Fruit fly (Drosophila melanogaster) whole organism, embryonic: ENCODE data around the gene CG46317.

Source experiments
- Abd-B ChIP-seq: fragments of 200-800 bp; sonication (Bioruptor generic); optimal IDR thresholded peaks from 2 replicates; lab custom pipeline; 2018; ENCODE audit warnings: missing biosample characterization, mild to moderate bottlenecking, missing genetic modification characterization, moderate library complexity
- B-H2 ChIP-seq: fragments of 200-800 bp; sonication (Bioruptor generic); optimal IDR thresholded peaks from 2 replicates; lab custom pipeline; 2018; ENCODE audit warnings: missing biosample characterization, mild to moderate bottlenecking, missing genetic modification characterization
- Bteb2 ChIP-seq: fragments of 200-800 bp; sonication (Bioruptor generic); optimal IDR thresholded peaks from 2 replicates; lab custom pipeline; 2016; ENCODE audit warnings: missing biosample characterization, missing genetic modification characterization
- CG10462 ChIP-seq: fragments of 200-800 bp; sonication (Bioruptor generic); optimal IDR thresholded peaks from 2 replicates; lab custom pipeline; 2016; ENCODE audit warnings: missing biosample characterization, missing genetic modification characterization
- CG10959 ChIP-seq: fragments of 200-800 bp; sonication (Bioruptor generic); IDR thresholded peaks from 2 replicates; pipeline ENCODE4 v1.3.6; 2022; ENCODE audit warnings: missing biosample characterization, missing genetic modification characterization
- CG11398 ChIP-seq: fragments of 200-800 bp; sonication (Bioruptor generic); optimal IDR thresholded peaks from 2 replicates; lab custom pipeline; 2016; ENCODE audit warnings: missing biosample characterization, missing genetic modification characterization
- CG11695 ChIP-seq: fragments of 200-800 bp; sonication (Bioruptor generic); IDR thresholded peaks from 3 replicates; pipeline ENCODE4 v1.3.6; 2022; ENCODE audit warnings: missing biosample characterization, missing genetic modification characterization
- CG12071 ChIP-seq: fragments of 200-800 bp; sonication (Bioruptor generic); optimal IDR thresholded peaks from 3 replicates; lab custom pipeline; 2018; ENCODE audit warnings: missing biosample characterization, mild to moderate bottlenecking, missing genetic modification characterization
- CG12299 ChIP-seq: fragments of 200-800 bp; sonication (Bioruptor generic); optimal IDR thresholded peaks from 2 replicates; lab custom pipeline; 2018; ENCODE audit warnings: missing biosample characterization, mild to moderate bottlenecking, missing genetic modification characterization
- CG16863 ChIP-seq: fragments of 200-800 bp; sonication (Bioruptor generic); optimal IDR thresholded peaks from 3 replicates; lab custom pipeline; 2016; ENCODE audit warnings: missing biosample characterization, missing genetic modification characterization
- CG18262 ChIP-seq: fragments of 200-800 bp; optimal IDR thresholded peaks from 3 replicates; lab custom pipeline; 2019; ENCODE audit warnings: missing biosample characterization, mild to moderate bottlenecking, missing genetic modification characterization, moderate library complexity
- CG34224 ChIP-seq: fragments of 200-800 bp; sonication (Bioruptor generic); IDR thresholded peaks from 3 replicates; pipeline ENCODE4 v1.3.6; 2022; ENCODE audit warnings: missing biosample characterization, missing genetic modification characterization; ENCODE audit not compliant: partially characterized antibody
- CG4328 ChIP-seq: fragments of 200-800 bp; sonication (Bioruptor generic); optimal IDR thresholded peaks from 3 replicates; lab custom pipeline; 2017; ENCODE audit warnings: missing biosample characterization, missing genetic modification reagents, missing genetic modification characterization
- CG7271 ChIP-seq: fragments of 200-800 bp; sonication (Bioruptor generic); optimal IDR thresholded peaks from 2 replicates; lab custom pipeline; 2018; ENCODE audit warnings: missing biosample characterization, mild to moderate bottlenecking, missing genetic modification characterization, moderate library complexity
- CG7556 ChIP-seq: fragments of 200-800 bp; sonication (Bioruptor generic); optimal IDR thresholded peaks from 2 replicates; lab custom pipeline; 2017; ENCODE audit warnings: missing biosample characterization, mild to moderate bottlenecking, missing genetic modification characterization
- CG7786 ChIP-seq: fragments of 200-800 bp; sonication (Bioruptor generic); optimal IDR thresholded peaks from 2 replicates; lab custom pipeline; 2016; ENCODE audit warnings: missing biosample characterization, missing genetic modification characterization
- CG8089 ChIP-seq: fragments of 200-800 bp; sonication (Bioruptor generic); optimal IDR thresholded peaks from 3 replicates; lab custom pipeline; 2016; ENCODE audit warnings: missing biosample characterization, missing genetic modification characterization
- CG9609 ChIP-seq: fragments of 200-800 bp; sonication (Bioruptor generic); optimal IDR thresholded peaks from 3 replicates; lab custom pipeline; 2016; ENCODE audit warnings: missing biosample characterization, missing genetic modification characterization
- Dek ChIP-seq: fragments of 200-800 bp; sonication (Bioruptor generic); optimal IDR thresholded peaks from 3 replicates; lab custom pipeline; 2019; ENCODE audit warnings: missing biosample characterization, mild to moderate bottlenecking, missing genetic modification characterization, moderate library complexity
- E2f1 ChIP-seq: fragments of 200-800 bp; sonication (Bioruptor generic); IDR thresholded peaks from 2 replicates; pipeline ENCODE4 v1.3.6; 2022; ENCODE audit warnings: missing biosample characterization, missing genetic modification characterization
- Fer3 ChIP-seq: fragments of 200-800 bp; sonication (Bioruptor generic); optimal IDR thresholded peaks from 2 replicates; lab custom pipeline; 2018; ENCODE audit warnings: missing biosample characterization, mild to moderate bottlenecking, missing genetic modification characterization, moderate library complexity
- HHEX ChIP-seq: fragments of 200-800 bp; sonication (Bioruptor generic); optimal IDR thresholded peaks from 3 replicates; lab custom pipeline; 2017; ENCODE audit warnings: missing biosample characterization, mild to moderate bottlenecking, missing genetic modification characterization, missing genetic modification reagents
- Hand ChIP-seq: fragments of 200-800 bp; sonication (Bioruptor generic); optimal IDR thresholded peaks from 2 replicates; lab custom pipeline; 2017; ENCODE audit warnings: mild to moderate bottlenecking, missing biosample characterization, missing genetic modification reagents, missing genetic modification characterization
- HmgD ChIP-seq: fragments of 200-800 bp; sonication (Bioruptor generic); optimal IDR thresholded peaks from 3 replicates; lab custom pipeline; 2016; ENCODE audit warnings: missing biosample characterization, missing genetic modification characterization
- Lim3 ChIP-seq: fragments of 200-800 bp; sonication (Bioruptor generic); IDR thresholded peaks from 2 replicates; pipeline ENCODE4 v1.3.6; 2022; ENCODE audit warnings: missing biosample characterization, missing genetic modification characterization
- Max ChIP-seq: fragments of 200-800 bp; sonication (Bioruptor generic); optimal IDR thresholded peaks from 2 replicates; lab custom pipeline; 2016; ENCODE audit warnings: missing biosample characterization, mild to moderate bottlenecking, missing genetic modification characterization
- Rfx ChIP-seq: fragments of 200-800 bp; sonication (Bioruptor generic); IDR thresholded peaks from 2 replicates; pipeline ENCODE4 v1.3.6; 2022; ENCODE audit warnings: missing biosample characterization, missing genetic modification characterization
- Spps ChIP-seq: fragments of 200-800 bp; sonication (Bioruptor generic); optimal IDR thresholded peaks from 2 replicates; lab custom pipeline; 2018; ENCODE audit warnings: missing biosample characterization, mild to moderate bottlenecking, missing genetic modification characterization
- Ssrp ChIP-seq: fragments of 200-800 bp; sonication (Bioruptor generic); optimal IDR thresholded peaks from 2 replicates; lab custom pipeline; 2018; ENCODE audit warnings: missing biosample characterization, mild to moderate bottlenecking, missing genetic modification characterization, moderate library complexity
- Vsx1 ChIP-seq: fragments of 200-800 bp; sonication (Bioruptor generic); optimal IDR thresholded peaks from 2 replicates; lab custom pipeline; 2017; ENCODE audit warnings: missing biosample characterization, mild to moderate bottlenecking, missing genetic modification characterization, missing genetic modification reagents
- aop ChIP-seq: fragments of 200-800 bp; sonication (Bioruptor generic); IDR thresholded peaks from 2 replicates; pipeline ENCODE4 v1.3.6; 2022; ENCODE audit warnings: missing biosample characterization, missing genetic modification characterization
- bsh ChIP-seq, 2 experiments: fragments of 200-800 bp; sonication (Bioruptor generic); optimal IDR thresholded peaks; 2 replicates each; lab custom pipeline; 2017 to 2018; ENCODE audit warnings: mild to moderate bottlenecking in 2 of 2, missing biosample characterization in 2 of 2, missing genetic modification characterization in 2 of 2, moderate library complexity in 1 of 2
- cas ChIP-seq: fragments of 200-800 bp; sonication (Bioruptor generic); IDR thresholded peaks from 2 replicates; pipeline ENCODE4 v1.3.6; 2022; ENCODE audit warnings: missing biosample characterization, missing genetic modification characterization
- chn ChIP-seq: fragments of 200-800 bp; sonication (Bioruptor generic); optimal IDR thresholded peaks from 2 replicates; lab custom pipeline; 2016; ENCODE audit warnings: missing biosample characterization, missing genetic modification characterization
- dpn ChIP-seq, 2 experiments: fragments of 200-800 bp; sonication (Bioruptor generic); optimal IDR thresholded peaks; 3 replicates each; lab custom pipeline; 2016; ENCODE audit warnings: missing biosample characterization in 2 of 2, missing genetic modification characterization in 2 of 2
- dysf ChIP-seq: fragments of 200-800 bp; sonication (Bioruptor generic); IDR thresholded peaks from 3 replicates; pipeline ENCODE4 v1.3.6; 2022; ENCODE audit warnings: missing biosample characterization, missing genetic modification characterization
- en ChIP-seq: fragments of 200-800 bp; sonication (Bioruptor generic); optimal IDR thresholded peaks from 2 replicates; lab custom pipeline; 2016; ENCODE audit warnings: missing biosample characterization, missing genetic modification characterization
- esg ChIP-seq: fragments of 200-800 bp; sonication (Bioruptor generic); conservative IDR thresholded peaks from 2 replicates; pipeline ENCODE4 v1.3.6; 2022; ENCODE audit warnings: missing biosample characterization, missing genetic modification characterization
- fd96Cb ChIP-seq: fragments of 200-800 bp; sonication (Bioruptor generic); optimal IDR thresholded peaks from 2 replicates; lab custom pipeline; 2018; ENCODE audit warnings: missing biosample characterization, mild to moderate bottlenecking, missing genetic modification characterization, moderate library complexity
- gem ChIP-seq: fragments of 200-800 bp; sonication (Bioruptor generic); optimal IDR thresholded peaks from 2 replicates; lab custom pipeline; 2019; ENCODE audit warnings: missing biosample characterization, mild to moderate bottlenecking, missing genetic modification characterization, moderate library complexity
- hth ChIP-seq: fragments of >200 bp; optimal IDR thresholded peaks from 2 replicates; lab custom pipeline; 2017; ENCODE audit warnings: inconsistent platforms
- jumu ChIP-seq: fragments of 200-800 bp; sonication (Bioruptor generic); optimal IDR thresholded peaks from 3 replicates; lab custom pipeline; 2016; ENCODE audit warnings: missing biosample characterization, missing genetic modification characterization
- klu ChIP-seq: fragments of 200-800 bp; sonication (Bioruptor generic); IDR thresholded peaks from 2 replicates; pipeline ENCODE4 v1.3.6; 2022; ENCODE audit warnings: missing biosample characterization, missing genetic modification characterization
- nerfin-1 ChIP-seq: fragments of 200-800 bp; sonication (Bioruptor generic); optimal IDR thresholded peaks from 3 replicates; lab custom pipeline; 2019; ENCODE audit warnings: missing biosample characterization, mild to moderate bottlenecking, missing genetic modification characterization, moderate library complexity
- p53 ChIP-seq: fragments of 200-800 bp; sonication (Bioruptor generic); optimal IDR thresholded peaks from 2 replicates; lab custom pipeline; 2016; ENCODE audit warnings: missing biosample characterization, missing genetic modification characterization
- pb ChIP-seq: fragments of 200-800 bp; sonication (Bioruptor generic); optimal IDR thresholded peaks from 3 replicates; lab custom pipeline; 2016; ENCODE audit warnings: missing biosample characterization, missing genetic modification characterization
- peb ChIP-seq: fragments of 200-800 bp; sonication (Bioruptor generic); IDR thresholded peaks from 2 replicates; pipeline ENCODE4 v1.3.6; 2022; ENCODE audit warnings: missing biosample characterization, missing genetic modification characterization
- ro ChIP-seq: fragments of 200-800 bp; sonication (Bioruptor generic); IDR thresholded peaks from 2 replicates; pipeline ENCODE4 v1.3.6; 2022; ENCODE audit warnings: missing biosample characterization, missing genetic modification characterization
- ssp ChIP-seq: fragments of 200-800 bp; sonication (Bioruptor generic); IDR thresholded peaks from 2 replicates; pipeline ENCODE4 v1.3.6; 2022; ENCODE audit warnings: missing biosample characterization, missing genetic modification characterization
- unc-4 ChIP-seq: fragments of 200-800 bp; sonication (Bioruptor generic); IDR thresholded peaks from 2 replicates; pipeline ENCODE4 v1.3.6; 2022; ENCODE audit warnings: missing biosample characterization, missing genetic modification characterization; ENCODE audit not compliant: partially characterized antibody
- vfl ChIP-seq: fragments of 200-800 bp; sonication (Bioruptor generic); optimal IDR thresholded peaks from 2 replicates; lab custom pipeline; 2016; ENCODE audit warnings: missing biosample characterization, missing genetic modification characterization

Gene CG46317

DNA sequence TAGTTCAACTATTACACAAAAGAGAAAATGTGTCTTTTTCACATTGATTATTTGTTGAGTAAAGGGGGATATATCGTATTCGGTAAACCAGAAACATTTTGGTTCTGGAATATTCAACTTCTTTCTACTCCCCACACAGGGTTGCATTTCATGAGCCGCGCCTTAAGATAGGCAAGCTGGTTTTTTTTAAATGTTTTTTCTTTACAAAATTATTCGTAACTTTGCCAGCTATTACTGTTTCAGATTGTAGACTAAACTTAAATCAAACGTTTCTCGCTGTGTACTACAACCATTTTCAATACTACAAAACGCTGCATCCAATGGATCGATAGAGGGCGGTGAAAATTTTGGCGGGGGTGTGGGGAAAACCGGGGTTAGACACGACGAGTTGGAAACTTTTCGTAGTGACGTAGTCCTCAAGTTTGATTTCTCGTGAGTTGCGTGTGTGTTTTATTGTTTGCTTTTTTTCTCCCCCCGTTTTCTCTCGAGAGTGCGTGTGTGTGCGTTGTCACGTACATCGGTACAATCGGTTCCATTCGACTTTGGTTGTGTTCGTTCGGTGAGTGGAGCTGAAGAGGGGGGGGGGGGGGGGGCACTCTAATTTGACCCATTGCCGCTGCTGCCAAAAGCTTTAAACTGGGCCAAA is 47.4 kb upstream of the CG46317 start (continued):
- TF ChIP-seq aop: no peak
- peak; percentile 24 for TF ChIP-seq Dek
- TF ChIP-seq HHEX: peak; percentile 61
- no peak for TF ChIP-seq Hand
- no peak for TF ChIP-seq p53 (GFP tag; lab: Kevin White, UChicago)
- no peak for TF ChIP-seq Fer3 (tag; lab: Kevin White, UChicago)
- TF ChIP-seq Ssrp (tag; lab: Kevin White, UChicago): peak; percentile 35
- no peak for TF ChIP-seq HmgD (GFP tag; lab: Kevin White, UChicago)
- TF ChIP-seq Rfx (GFP tag; lab: Robert Waterston, UW): peak; percentile 52
- TF ChIP-seq Spps (tag; lab: Kevin White, UChicago): no peak
- no peak for TF ChIP-seq pb (GFP tag; lab: Kevin White, UChicago)
- no peak for TF ChIP-seq ro (GFP tag; lab: Robert Waterston, UW)
- TF ChIP-seq ssp (GFP tag; lab: Robert Waterston, UW): no peak
- TF ChIP-seq nerfin-1: peak; percentile 24
- no peak for TF ChIP-seq Bteb2 (GFP tag; lab: Kevin White, UChicago)
- no peak for TF ChIP-seq esg (GFP tag; lab: Robert Waterston, UW)
- TF ChIP-seq vfl: no peak
- TF ChIP-seq fd96Cb (tag; lab: Kevin White, UChicago): peak; percentile 33
- no peak for TF ChIP-seq unc-4
- TF ChIP-seq CG34224 (GFP tag; lab: Robert Waterston, UW): no peak
- 0 out of 2 replicates have a peak, but pooled peaks have one; percentile 15 for TF ChIP-seq peb (GFP tag; lab: Robert Waterston, UW)
- no peak for TF ChIP-seq cas (GFP tag; lab: Robert Waterston, UW)
- peak; percentile 67 for TF ChIP-seq gem (tag; lab: Kevin White, UChicago)
- no peak for TF ChIP-seq B-H2 (GFP tag; lab: Kevin White, UChicago)
- no peak for TF ChIP-seq chn (GFP tag; lab: Kevin White, UChicago)
- peak; percentile 45; the same call in 1 of the 2 replicates for TF ChIP-seq E2f1 (GFP tag; lab: Robert Waterston, UW)
- TF ChIP-seq en (GFP tag; lab: Kevin White, UChicago): no peak
- peak in 1 of 2 experiments; percentile 52 for TF ChIP-seq bsh (GFP tag; optimal IDR thresholded peaks at IDR 0.05; lab: Kevin White, UChicago)
- no peak for TF ChIP-seq CG7271 (tag; lab: Kevin White, UChicago)
- TF ChIP-seq CG16863: peak; percentile 25
- TF ChIP-seq CG12071 (GFP tag; lab: Kevin White, UChicago): peak; percentile 13
- no peak for TF ChIP-seq CG11398 (GFP tag; lab: Kevin White, UChicago)
- TF ChIP-seq CG9609 (GFP tag; lab: Kevin White, UChicago): no peak
- TF ChIP-seq CG10959 (GFP tag; lab: Robert Waterston, UW): no peak
- TF ChIP-seq CG7786 (GFP tag; lab: Kevin White, UChicago): peak; percentile 16
- no peak for TF ChIP-seq Max
- no peak for TF ChIP-seq CG4328 (GFP tag; lab: Kevin White, UChicago)
- TF ChIP-seq CG10462: no peak
- no peak for TF ChIP-seq klu
- peak; percentile 38 for TF ChIP-seq CG12299
- peak; percentile 33 for TF ChIP-seq Abd-B (GFP tag; lab: Kevin White, UChicago)
- no peak for TF ChIP-seq jumu (GFP tag; lab: Kevin White, UChicago)
- TF ChIP-seq dysf: peak; percentile 51; the same call in 1 of the 3 replicates
- TF ChIP-seq CG8089 (GFP tag; lab: Kevin White, UChicago): no peak
- TF ChIP-seq CG11695 (GFP tag; lab: Robert Waterston, UW): no peak
- peak; percentile 10 to 35 for TF ChIP-seq dpn (GFP tag; optimal IDR thresholded peaks at IDR 0.05; lab: Kevin White, UChicago)
- no peak for TF ChIP-seq hth
- peak; percentile 46 for TF ChIP-seq CG18262 (tag; lab: Kevin White, UChicago)
- peak; percentile 28 for TF ChIP-seq CG7556 (GFP tag; lab: Kevin White, UChicago)
- TF ChIP-seq Vsx1: no peak
- TF ChIP-seq Lim3: no peak
